Worm (Caenorhabditis elegans) whole organism, L3 larva: Measurements from ENCODE around the gene cysl-2.

Source experiments
- lin-15B ChIP-seq: fragments of 150-350 bp; optimal IDR thresholded peaks from 2 replicates; lab custom pipeline; 2014; ENCODE audit warnings: missing biosample characterization, missing genetic modification characterization
- lsy-12 ChIP-seq: sonication (generic microtip); optimal IDR thresholded peaks from 2 replicates; lab custom pipeline; 2016; ENCODE audit warnings: mild to moderate bottlenecking, missing genetic modification characterization, missing compliant biosample characterization
- mdl-1 ChIP-seq: fragments of 150-350 bp; optimal IDR thresholded peaks from 2 replicates; lab custom pipeline; 2014; ENCODE audit warnings: missing biosample characterization, missing genetic modification characterization

ce11 chrII:14495341-14495740 is 1.1 kb upstream of the cysl-2 start:
- TF ChIP-seq mdl-1 (tag; lab: Kevin White, UChicago): no peak
- no peak for TF ChIP-seq lsy-12 (tag; lab: Kevin White, UChicago)
- TF ChIP-seq lin-15B: no peak
